Fruit fly (Drosophila melanogaster): ENCODE measurements around the gene CG34382.

- no peak for TF ChIP-seq Optix (GFP tag; IDR thresholded peaks at IDR 0.05)
- no peak for TF ChIP-seq CG4328 (GFP tag; optimal IDR thresholded peaks at IDR 0.05)
- no peak for TF ChIP-seq CG12769 (tag; optimal IDR thresholded peaks at IDR 0.05)
- no peak for TF ChIP-seq Lpt (GFP tag; optimal IDR thresholded peaks at IDR 0.05)
- no peak for TF ChIP-seq fd64A (GFP tag; optimal IDR thresholded peaks at IDR 0.05)
- no peak for TF ChIP-seq ind (GFP tag; optimal IDR thresholded peaks at IDR 0.05)
- TF ChIP-seq CG8944 (GFP tag; optimal IDR thresholded peaks at IDR 0.05), result no peak
- no peak for TF ChIP-seq CG6654 (GFP tag; optimal IDR thresholded peaks at IDR 0.05)
- no peak for TF ChIP-seq CG2875 (GFP tag; optimal IDR thresholded peaks at IDR 0.05)
These were observed 49.6 kb upstream of the CG34382 start for dm6 chr3L:9829154-9829553.
